Worm (Caenorhabditis elegans): ENCODE measurements around the gene W09C2.8.
A peak's percentile ranks its signal among the peaks of the same experiment; 100 is the strongest.
"Not testable (repeated sequence)": the region's sequence is repeated elsewhere in the genome, so short reads cannot be mapped to it uniquely, and the experiment has no call there.

The W09C2.8 gene

ce11 chrIV:9601595-9601994 lies 22.6 kb downstream of the W09C2.8 start, which contains the start of gene aat-1:
Gene aat-1, minus strand, starts transcription at chrIV:9601695.
- no peak for TF ChIP-seq sox-2 (GFP tag; IDR thresholded peaks at IDR 0.05)
- no peak for TF ChIP-seq pha-2 (tag; optimal IDR thresholded peaks at IDR 0.05)
- no peak for TF ChIP-seq Y22D7AL.16 (tag; optimal IDR thresholded peaks at IDR 0.05)
- TF ChIP-seq ahr-1 (tag; optimal IDR thresholded peaks at IDR 0.05), result no peak
- TF ChIP-seq ceh-14 (tag; optimal IDR thresholded peaks at IDR 0.05), result no peak
- TF ChIP-seq ceh-31 (tag; optimal IDR thresholded peaks at IDR 0.05), result no peak
- TF ChIP-seq rnt-1 (tag; optimal IDR thresholded peaks at IDR 0.05), result no peak
- TF ChIP-seq ceh-18 (tag; optimal IDR thresholded peaks at IDR 0.05), result no peak

- TF ChIP-seq madf-2, elt-4, ceh-24 (tag; optimal IDR thresholded peaks at IDR 0.05): not testable (repeated sequence)
These were observed 28.3 kb downstream of the W09C2.8 start, which contains the start of the genes F27C8.3 and F27C8.2 for ce11 chrIV:9595779-9596406. Gene F27C8.3, minus strand, starts transcription at chrIV:9595879. Gene F27C8.2, plus strand, starts transcription at chrIV:9596356.

ce11 chrIV:9593456-9593855 lies 30.7 kb downstream of the W09C2.8 start, which contains the start of gene spp-18:
Gene spp-18, plus strand, starts transcription at chrIV:9593712.
- TF ChIP-seq Y22D7AL.16 (tag; optimal IDR thresholded peaks at IDR 0.05), result no peak
- peak; percentile 27 for TF ChIP-seq elt-2 (tag; optimal IDR thresholded peaks at IDR 0.05)

- TF ChIP-seq gmeb-2 (tag; optimal IDR thresholded peaks at IDR 0.05) (no peak), ceh-30 (tag; optimal IDR thresholded peaks at IDR 0.05) (no peak), ama-1 (optimal IDR thresholded peaks at IDR 0.05) (no peak), hlh-15 (tag; optimal IDR thresholded peaks at IDR 0.05) (no peak), elt-4 (tag; optimal IDR thresholded peaks at IDR 0.05) (no peak), pat-9 (tag; optimal IDR thresholded peaks at IDR 0.05) (no peak), pag-3 (tag; optimal IDR thresholded peaks at IDR 0.05; ENCODE audit: borderline replicate concordance) (no peak), ceh-34 (tag; optimal IDR thresholded peaks at IDR 0.05) (no peak), lin-11 (tag; optimal IDR thresholded peaks at IDR 0.05) (no peak), hlh-6 (tag; optimal IDR thresholded peaks at IDR 0.05) (no peak)
These were observed 31.8 kb downstream of the W09C2.8 start, which contains the start of gene pei-1 for ce11 chrIV:9592413-9592812. Gene pei-1, minus strand, starts transcription at chrIV:9592513.

ce11 chrIV:9588784-9589457 lies 35.3 kb downstream of the W09C2.8 start, which contains the start of gene trcs-1:
Gene trcs-1, minus strand, starts transcription at chrIV:9588834.
- TF ChIP-seq ref-2 (tag; optimal IDR thresholded peaks at IDR 0.05) (no peak), T23F11.4 (GFP tag; optimal IDR thresholded peaks at IDR 0.05) (no peak), pqm-1 (tag; optimal IDR thresholded peaks at IDR 0.05) (no peak), ceh-19 (GFP tag; optimal IDR thresholded peaks at IDR 0.05) (no peak), unc-42 (tag; optimal IDR thresholded peaks at IDR 0.05) (no peak), rnt-1 (tag; optimal IDR thresholded peaks at IDR 0.05) (no peak)

- TF ChIP-seq elt-2 (tag; optimal IDR thresholded peaks at IDR 0.05) (no peak), F13H6.1 (tag; optimal IDR thresholded peaks at IDR 0.05) (no peak), ceh-14 (tag; optimal IDR thresholded peaks at IDR 0.05) (no peak), sox-4 (tag; optimal IDR thresholded peaks at IDR 0.05) (no peak), npax-4 (tag; optimal IDR thresholded peaks at IDR 0.05) (no peak), fkh-10 (GFP tag; optimal IDR thresholded peaks at IDR 0.05) (no peak), pax-1 (tag; optimal IDR thresholded peaks at IDR 0.05) (no peak), ceh-24 (tag; optimal IDR thresholded peaks at IDR 0.05) (no peak), K09A11.1 (tag; optimal IDR thresholded peaks at IDR 0.05; ENCODE audit: insufficient read depth) (no peak), ceh-34 (tag; optimal IDR thresholded peaks at IDR 0.05) (no peak), pag-3 (tag; optimal IDR thresholded peaks at IDR 0.05; ENCODE audit: borderline replicate concordance) (no peak), pat-9 (tag; optimal IDR thresholded peaks at IDR 0.05) (no peak), che-1 (tag; optimal IDR thresholded peaks at IDR 0.05) (no peak), ceh-22 (tag; optimal IDR thresholded peaks at IDR 0.05) (no peak), ama-1 (optimal IDR thresholded peaks at IDR 0.05) (no peak), nhr-232 (tag; optimal IDR thresholded peaks at IDR 0.05) (no peak), ztf-16 (tag; optimal IDR thresholded peaks at IDR 0.05) (no peak)
These were observed 39.8 kb downstream of the W09C2.8 start for ce11 chrIV:9584352-9584751.
